Fruit fly (Drosophila melanogaster) Kc167 (cell line): Measurements from ENCODE around the gene e.

Source experiments
- Myc ChIP-seq: fragments of >200 bp; optimal IDR thresholded peaks from 2 replicates; lab custom pipeline; 2017; ENCODE audit warnings: missing external identifiers
- Sin3A ChIP-seq: fragments of >200 bp; optimal IDR thresholded peaks from 2 replicates; lab custom pipeline; 2018; ENCODE audit warnings: missing external identifiers
- h ChIP-seq: fragments of >200 bp; optimal IDR thresholded peaks from 3 replicates; lab custom pipeline; 2018; ENCODE audit warnings: missing external identifiers
- insv ChIP-seq: fragments of >200 bp; optimal IDR thresholded peaks from 3 replicates; lab custom pipeline; 2018; ENCODE audit warnings: missing external identifiers
- psq ChIP-seq: fragments of >200 bp; optimal IDR thresholded peaks from 2 replicates; lab custom pipeline; 2017; ENCODE audit warnings: missing external identifiers
- ttk ChIP-seq: sonication (Bioruptor generic); optimal IDR thresholded peaks from 2 replicates; lab custom pipeline; 2017; ENCODE audit warnings: missing external identifiers

The e gene

DNA sequence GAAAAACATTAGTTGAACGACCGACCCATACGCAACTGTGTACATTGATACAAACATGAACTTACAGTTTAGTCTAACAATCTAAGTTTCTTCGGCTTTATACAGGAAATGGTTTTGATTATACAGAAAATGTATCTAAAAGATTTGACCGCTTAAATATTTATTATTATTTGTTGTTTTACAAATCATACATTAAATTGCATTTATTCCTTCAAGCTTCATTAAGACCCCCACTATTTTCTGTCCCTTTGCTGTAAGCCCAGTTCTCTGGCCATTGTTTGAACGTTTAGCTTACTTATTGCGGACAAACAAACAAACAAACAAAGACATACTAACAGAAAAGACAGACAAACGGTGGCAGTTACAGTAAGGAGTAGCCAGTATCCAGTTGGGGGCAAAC is 17.3 kb upstream of the e start:
- TF ChIP-seq insv (lab: Kevin White, UChicago) (no peak), h (no peak), psq (lab: Kevin White, UChicago) (no peak), Sin3A (lab: Kevin White, UChicago) (no peak), ttk (lab: Kevin White, UChicago) (no peak), Myc (lab: Kevin White, UChicago) (no peak)

DNA sequence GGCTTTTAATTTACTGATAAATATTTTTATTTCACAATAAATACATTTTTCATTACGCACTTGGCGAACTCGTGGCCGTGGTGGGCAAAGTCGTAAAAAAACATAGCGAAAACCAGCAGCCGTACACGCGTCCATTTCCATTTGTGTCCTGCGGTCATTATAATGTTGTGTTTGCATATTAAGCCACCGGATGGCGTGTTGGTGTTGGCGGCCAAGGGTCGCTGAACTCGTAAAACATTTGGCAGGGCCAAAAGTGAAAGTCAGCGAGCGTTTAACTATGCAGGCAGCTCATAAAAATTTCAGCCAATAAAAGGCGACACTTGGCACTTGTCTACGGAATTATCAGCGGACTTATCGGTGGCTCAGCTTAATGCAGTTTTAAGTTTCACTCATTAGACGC is 15.5 kb upstream of the e start:
- no peak for TF ChIP-seq psq (lab: Kevin White, UChicago)
- TF ChIP-seq insv (lab: Kevin White, UChicago), result no peak
- no peak for TF ChIP-seq ttk (lab: Kevin White, UChicago)
- TF ChIP-seq h, result no peak
- no peak for TF ChIP-seq Myc (lab: Kevin White, UChicago)

DNA sequence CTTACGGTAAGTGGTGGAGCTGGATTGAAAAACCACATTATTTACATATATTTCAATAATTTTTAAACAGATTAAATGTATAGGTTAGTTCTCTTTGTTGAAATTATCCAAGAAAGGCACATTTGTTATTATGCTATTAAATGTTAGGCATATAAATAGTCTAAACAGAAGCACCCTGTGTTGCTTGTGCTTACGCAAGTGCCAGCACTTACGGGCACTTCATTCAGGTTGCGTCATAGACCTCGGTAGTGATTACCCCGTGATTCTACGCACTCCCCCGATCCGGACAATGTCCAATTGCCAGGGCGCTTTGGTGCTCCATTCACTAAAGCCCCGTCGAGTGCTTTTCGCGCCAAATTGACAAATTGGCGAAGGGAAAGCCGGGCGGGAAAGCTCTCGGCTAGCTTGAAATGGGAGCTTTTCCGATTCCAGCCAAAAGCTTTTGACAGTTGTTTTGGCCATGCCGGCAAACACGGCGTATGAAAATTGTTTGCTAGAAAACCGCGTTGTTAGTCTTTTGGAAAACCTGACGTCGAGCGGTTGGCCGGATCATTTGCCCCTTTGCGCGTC is 9.6 kb upstream of the e start, which contains the start of gene ETHR:
TSS of gene ETHR (plus strand) at position 520 of the 570 bp plus-strand sequence.
- no peak for TF ChIP-seq Myc (lab: Kevin White, UChicago)
- TF ChIP-seq Sin3A (lab: Kevin White, UChicago), result no peak
- no peak for TF ChIP-seq h
- TF ChIP-seq psq (lab: Kevin White, UChicago), result no peak
- TF ChIP-seq ttk (lab: Kevin White, UChicago), result no peak
- TF ChIP-seq insv (lab: Kevin White, UChicago), result no peak

DNA sequence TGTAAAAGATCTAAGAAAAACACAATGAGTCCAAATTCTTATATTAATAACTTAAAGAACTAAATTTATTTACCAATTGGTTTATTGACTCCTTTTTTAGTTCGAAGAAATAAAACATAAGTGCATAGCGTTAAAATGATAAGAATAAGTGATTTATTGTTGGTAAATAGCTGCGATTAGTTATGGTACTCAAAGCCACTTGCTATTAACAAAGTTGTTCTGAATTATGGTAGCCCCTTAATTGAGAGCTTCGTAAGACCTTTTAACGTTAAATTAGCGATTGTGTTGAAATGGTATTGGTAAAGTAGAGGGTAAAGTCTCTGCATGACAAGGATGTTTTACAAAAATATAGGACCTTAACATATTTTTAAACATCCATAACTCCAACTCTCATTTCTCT is 8.9 kb upstream of the e start:
- TF ChIP-seq ttk (lab: Kevin White, UChicago), result no peak
- TF ChIP-seq insv (lab: Kevin White, UChicago), result no peak
- no peak for TF ChIP-seq Myc (lab: Kevin White, UChicago)
- no peak for TF ChIP-seq Sin3A (lab: Kevin White, UChicago)
- no peak for TF ChIP-seq psq (lab: Kevin White, UChicago)
- TF ChIP-seq h, result no peak

DNA sequence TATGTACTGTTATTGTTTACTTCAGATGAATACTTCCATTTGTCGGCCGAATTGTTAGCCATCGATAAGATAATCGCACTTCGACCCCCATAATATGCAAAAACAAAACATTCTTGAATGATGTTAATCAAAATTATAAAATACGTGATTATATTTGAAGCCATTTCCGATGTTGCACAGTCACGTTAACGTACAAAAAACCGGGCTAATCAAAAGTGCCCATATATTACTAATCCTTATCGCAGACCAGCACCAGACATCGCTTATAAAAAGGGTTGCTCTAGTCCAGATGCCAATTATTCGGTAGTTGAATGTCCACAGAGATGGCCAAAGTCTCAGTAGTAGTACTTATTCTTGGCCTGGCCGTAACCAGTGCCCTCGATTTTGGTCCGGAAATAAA is 5.3 kb upstream of the e start, which contains the start of gene CG5892:
TSS of gene CG5892 (plus strand) at position 301 of the 400 bp plus-strand sequence.
- TF ChIP-seq Myc (lab: Kevin White, UChicago), result no peak
- no peak for TF ChIP-seq Sin3A (lab: Kevin White, UChicago)
- no peak for TF ChIP-seq psq (lab: Kevin White, UChicago)
- no peak for TF ChIP-seq insv (lab: Kevin White, UChicago)
- TF ChIP-seq h, result no peak
- TF ChIP-seq ttk (lab: Kevin White, UChicago), result no peak

DNA sequence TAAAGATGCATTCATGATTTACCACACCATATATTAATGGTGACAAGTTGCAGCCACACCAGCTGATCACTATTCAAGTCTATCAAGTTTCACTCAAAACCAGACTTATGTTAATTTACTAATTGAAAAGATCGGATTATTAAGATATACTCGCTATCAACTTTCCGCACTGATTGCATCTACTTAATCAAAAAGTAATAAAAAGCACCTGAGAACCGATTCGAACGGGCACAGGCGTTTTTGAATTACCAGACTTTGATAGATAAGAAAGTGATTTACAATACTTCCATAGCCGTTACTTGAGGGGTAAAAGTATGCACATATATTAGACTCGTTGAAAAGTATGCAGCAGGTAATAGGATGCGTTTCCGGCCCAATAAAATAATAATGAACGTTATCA is 4.4 kb upstream of the e start:
- TF ChIP-seq Myc (lab: Kevin White, UChicago) (no peak), ttk (lab: Kevin White, UChicago) (no peak), insv (lab: Kevin White, UChicago) (no peak), psq (lab: Kevin White, UChicago) (no peak), h (no peak), Sin3A (lab: Kevin White, UChicago) (no peak)

DNA sequence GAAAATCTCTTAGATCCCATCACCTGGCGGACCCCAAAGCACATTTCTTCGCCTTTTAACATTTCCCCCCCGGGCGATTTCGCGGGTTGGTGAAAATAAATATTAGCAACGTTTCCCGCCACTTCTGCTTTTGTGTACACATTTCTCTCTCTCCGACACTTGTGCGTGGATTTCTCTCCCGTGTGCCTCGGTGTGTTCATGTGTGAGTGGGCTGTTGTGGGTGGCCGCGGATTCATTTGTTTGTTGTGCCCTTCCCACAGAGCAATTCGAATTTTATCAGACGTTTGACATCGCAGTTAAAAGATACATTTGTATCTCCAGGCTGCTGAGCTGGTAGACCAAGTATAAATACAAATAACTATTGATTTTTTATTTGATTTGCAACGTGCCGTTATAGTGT is 12.7 kb downstream of the e start:
- TF ChIP-seq h, result no peak
- TF ChIP-seq psq (lab: Kevin White, UChicago), result no peak
- no peak for TF ChIP-seq insv (lab: Kevin White, UChicago)
- no peak for TF ChIP-seq ttk (lab: Kevin White, UChicago)
- no peak for TF ChIP-seq Sin3A (lab: Kevin White, UChicago)
- TF ChIP-seq Myc (lab: Kevin White, UChicago), result no peak

DNA sequence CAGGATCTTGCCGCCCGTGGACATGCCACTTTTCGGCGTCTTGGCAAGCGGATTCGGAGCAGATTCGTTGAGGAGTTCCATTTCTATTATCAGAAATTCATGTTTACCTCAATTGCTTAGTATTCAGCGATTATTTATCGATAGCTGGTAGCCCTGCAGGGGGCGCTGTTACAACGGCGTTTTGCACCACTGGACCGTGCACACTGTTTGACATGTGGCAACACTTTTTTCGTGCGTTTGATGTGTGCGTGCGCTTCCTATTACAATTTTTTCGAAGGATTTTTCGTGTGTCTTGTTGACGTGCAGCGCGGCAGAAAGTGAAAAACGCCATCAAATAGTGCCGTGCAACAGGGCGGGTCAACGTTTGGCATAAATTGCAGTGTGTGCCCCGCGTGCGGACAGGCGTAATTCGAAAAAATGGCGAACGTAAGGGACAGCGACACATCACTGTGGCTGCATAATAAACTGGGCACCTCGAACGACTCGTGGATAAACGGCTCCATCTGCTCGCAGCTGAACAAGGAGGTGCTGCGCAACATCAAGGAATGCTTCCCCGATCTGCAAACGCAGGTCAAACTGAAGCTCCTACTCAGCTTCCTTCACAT is 13.4 kb downstream of the e start, which contains the start of the genes CG3337 and Nelf-A:
TSS of gene CG3337 (minus strand) at position 132 of the 605 bp plus-strand sequence.
TSS of gene Nelf-A (plus strand) at position 252 of the 605 bp plus-strand sequence.
- TF ChIP-seq insv (lab: Kevin White, UChicago), result no peak
- TF ChIP-seq h, result no peak
- TF ChIP-seq Sin3A (lab: Kevin White, UChicago), result no peak
- TF ChIP-seq ttk (lab: Kevin White, UChicago), result no peak
- TF ChIP-seq Myc (lab: Kevin White, UChicago), result no peak
- TF ChIP-seq psq (lab: Kevin White, UChicago), result no peak

DNA sequence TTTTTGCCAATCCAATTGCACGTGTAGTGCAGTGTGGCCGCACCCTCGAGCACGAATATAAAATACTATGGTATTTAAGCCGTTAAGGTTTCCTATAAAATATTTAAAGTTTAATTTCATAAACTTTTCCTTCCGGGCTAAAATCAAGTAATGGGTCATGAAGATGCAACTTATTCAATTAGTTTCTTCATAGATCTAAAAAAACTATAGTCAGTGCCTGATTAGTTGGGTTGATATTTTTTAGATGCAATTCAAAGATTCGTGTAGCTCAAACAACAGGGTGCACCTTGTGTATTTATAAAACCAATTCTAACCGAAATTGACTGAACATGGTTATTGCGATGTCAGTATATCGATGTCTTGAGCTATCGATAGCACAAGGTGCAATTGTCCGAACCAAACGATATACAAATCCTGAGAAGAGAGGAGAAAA is 18.2 kb downstream of the e start, which contains the start of the genes Smyd5 and Oga:
TSS of gene Smyd5 (minus strand) at position 59 of the 433 bp plus-strand sequence.
TSS of gene Oga (plus strand) at position 345 of the 433 bp plus-strand sequence.
- TF ChIP-seq h (no peak), psq (lab: Kevin White, UChicago) (no peak), Sin3A (lab: Kevin White, UChicago) (no peak), Myc (lab: Kevin White, UChicago) (no peak), insv (lab: Kevin White, UChicago) (no peak), ttk (lab: Kevin White, UChicago) (no peak)

DNA sequence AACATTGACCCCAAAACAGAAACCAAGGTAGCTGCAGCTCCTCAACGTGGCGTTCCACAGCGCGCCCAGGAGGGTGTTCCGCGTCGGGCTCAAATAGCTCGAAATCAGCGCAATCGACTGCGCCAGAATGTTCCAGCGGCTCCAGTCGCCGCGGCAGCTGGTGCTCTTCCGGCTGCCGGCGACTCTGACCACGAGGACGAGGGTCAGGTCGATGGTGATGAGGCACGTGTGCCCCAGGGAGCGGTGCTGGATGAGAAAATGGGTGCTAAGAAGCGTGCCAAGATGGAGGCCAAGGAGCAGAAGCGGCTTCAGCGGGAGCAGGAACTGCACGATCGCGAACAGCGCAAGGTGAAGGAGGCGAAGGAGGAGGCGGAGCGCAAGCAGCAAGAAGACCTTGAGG is 21.7 kb downstream of the e start:
- TF ChIP-seq Sin3A (lab: Kevin White, UChicago), result no peak
- TF ChIP-seq h, result no peak
- no peak for TF ChIP-seq psq (lab: Kevin White, UChicago)
- TF ChIP-seq Myc (lab: Kevin White, UChicago), result no peak
- TF ChIP-seq insv (lab: Kevin White, UChicago), result no peak
- no peak for TF ChIP-seq ttk (lab: Kevin White, UChicago)

DNA sequence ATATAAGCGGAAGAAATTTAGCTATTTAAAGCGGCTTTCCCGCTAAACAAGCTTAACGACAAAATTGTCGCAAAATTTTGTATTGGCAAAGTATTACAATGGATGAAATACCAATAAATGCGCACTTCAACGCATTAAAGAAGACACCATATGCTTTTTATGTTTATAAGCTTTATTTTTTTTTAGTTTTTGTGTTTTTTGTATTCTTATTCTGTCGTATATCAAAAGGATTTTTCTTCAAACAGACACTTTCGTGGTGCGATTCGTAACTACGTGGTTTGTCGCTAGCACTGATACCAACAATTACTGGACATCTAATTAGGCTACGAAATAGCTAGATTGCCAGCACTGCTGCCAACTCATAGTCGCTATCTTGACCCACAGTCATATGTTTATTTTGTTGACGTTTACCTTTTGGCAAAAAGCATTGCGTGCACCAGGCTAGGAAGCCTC is 22.3 kb downstream of the e start, which contains the start of gene Ddrgk1:
TSS of gene Ddrgk1 (plus strand) at position 387 of the 453 bp plus-strand sequence.
- TF ChIP-seq insv (lab: Kevin White, UChicago) (no peak), Myc (lab: Kevin White, UChicago) (no peak), Sin3A (lab: Kevin White, UChicago) (no peak)
